Fruit fly (Drosophila melanogaster): ENCODE results near the gene brv1.

brv1 gene

DNA sequence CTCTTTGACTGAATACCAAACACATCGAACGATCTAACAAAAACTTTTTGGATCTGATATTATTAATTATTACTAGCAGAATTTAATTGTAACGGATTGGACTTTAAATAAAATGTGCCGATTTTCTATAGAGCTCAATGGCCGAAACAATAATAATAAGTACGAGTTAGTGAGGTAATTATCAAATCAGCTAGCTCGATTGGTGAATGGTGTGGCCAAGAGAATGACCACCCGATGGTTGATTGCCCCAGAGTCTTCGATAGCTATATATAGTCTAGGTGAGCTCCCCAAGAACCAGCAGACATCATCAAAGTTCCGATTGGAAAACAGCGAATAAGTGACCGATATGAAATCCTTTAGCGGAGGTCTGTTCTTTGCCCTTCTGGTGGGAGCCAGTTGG lies 33.1 kb upstream of the brv1 start, which contains the start of gene Cpr76Bb:
Gene Cpr76Bb (plus strand): TSS at position 301 of the 400 bp plus-strand sequence.
- TF ChIP-seq Dp (GFP tag; optimal IDR thresholded peaks at IDR 0.05) (no peak), Atf-2 (GFP tag; optimal IDR thresholded peaks at IDR 0.05) (no peak), C15 (GFP tag; IDR thresholded peaks at IDR 0.05) (no peak), otp (GFP tag; IDR thresholded peaks at IDR 0.05) (no peak), Nf-YC (tag; optimal IDR thresholded peaks at IDR 0.05) (no peak), Sin3A (optimal IDR thresholded peaks at IDR 0.05) (no peak)

- TF ChIP-seq CG43689 (GFP tag; IDR thresholded peaks at IDR 0.05) (no peak), z (GFP tag; IDR thresholded peaks at IDR 0.05) (no peak), CG15696 (tag; optimal IDR thresholded peaks at IDR 0.05) (no peak), CG17612 (GFP tag; IDR thresholded peaks at IDR 0.05) (no peak), btn (GFP tag; optimal IDR thresholded peaks at IDR 0.05) (no peak), CG1024 (GFP tag; IDR thresholded peaks at IDR 0.05) (no peak), onecut (GFP tag; IDR thresholded peaks at IDR 0.05) (no peak)
These were observed 31.9 kb upstream of the brv1 start, which contains the start of gene Cpr76Ba for dm6 chr3L:19518232-19518631. Gene Cpr76Ba, minus strand, starts transcription at chr3L:19518332.

DNA sequence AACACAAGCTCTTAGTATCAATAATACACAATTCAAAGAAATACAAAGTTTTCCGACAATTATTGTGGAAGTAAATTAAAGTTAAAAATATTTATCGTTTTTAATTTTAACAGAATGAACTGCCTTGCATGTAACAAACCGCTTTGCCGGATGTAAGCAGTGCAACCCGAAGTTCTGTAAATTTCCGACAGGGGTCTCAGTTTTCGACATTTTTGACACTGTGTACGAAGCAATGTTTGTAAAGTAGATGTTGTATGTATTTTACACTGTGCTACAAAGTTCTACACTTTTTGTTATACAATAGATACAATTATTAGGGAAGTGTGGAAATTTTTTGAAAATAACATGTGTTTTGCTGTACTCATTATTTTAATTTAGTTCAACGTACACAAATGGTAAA lies 30.2 kb upstream of the brv1 start:
- TF ChIP-seq CG34422 (GFP tag; IDR thresholded peaks at IDR 0.05): peak; percentile 94
- TF ChIP-seq CG14860 (GFP tag; IDR thresholded peaks at IDR 0.05; ENCODE audit: partially characterized antibody): 0 out of 3 replicates have a peak, but pooled peaks have one; percentile 12
- TF ChIP-seq YL-1 (GFP tag; optimal IDR thresholded peaks at IDR 0.05): peak; percentile 33
- TF ChIP-seq jumu (GFP tag; optimal IDR thresholded peaks at IDR 0.05): peak; percentile 90
- peak; percentile 93 for TF ChIP-seq CG1603 (tag; optimal IDR thresholded peaks at IDR 0.05)
- TF ChIP-seq Asciz (GFP tag; optimal IDR thresholded peaks at IDR 0.05): peak; percentile 74
- peak; percentile 79 for TF ChIP-seq Atf3 (GFP tag; optimal IDR thresholded peaks at IDR 0.05)
- TF ChIP-seq lab (GFP tag; optimal IDR thresholded peaks at IDR 0.05): peak; percentile 93
- TF ChIP-seq CG6254 (GFP tag; optimal IDR thresholded peaks at IDR 0.05): no peak
- TF ChIP-seq emc (GFP tag; optimal IDR thresholded peaks at IDR 0.05): peak; percentile 94
- TF ChIP-seq pnt (GFP tag; optimal IDR thresholded peaks at IDR 0.05): peak; percentile 89
- TF ChIP-seq maf-S (GFP tag; optimal IDR thresholded peaks at IDR 0.05): peak; percentile 92
- TF ChIP-seq aop (GFP tag; IDR thresholded peaks at IDR 0.05): peak; percentile 60; the same call in 1 of the 2 replicates
- TF ChIP-seq Stat92E (GFP tag; optimal IDR thresholded peaks at IDR 0.05): no peak
- peak; percentile 89 for TF ChIP-seq CG9609 (GFP tag; optimal IDR thresholded peaks at IDR 0.05)
- TF ChIP-seq CG11398 (GFP tag; optimal IDR thresholded peaks at IDR 0.05): peak; percentile 50
- TF ChIP-seq CG14667 (GFP tag; IDR thresholded peaks at IDR 0.05): peak; percentile 89
- peak; percentile 78 for TF ChIP-seq CG31441 (GFP tag; IDR thresholded peaks at IDR 0.05)
- peak; percentile 75 for TF ChIP-seq CG15696 (tag; optimal IDR thresholded peaks at IDR 0.05)
- peak; percentile 87 for TF ChIP-seq croc (GFP tag; conservative IDR thresholded peaks at IDR 0.05)
- peak; percentile 72 for TF ChIP-seq CG10959 (GFP tag; IDR thresholded peaks at IDR 0.05)
- TF ChIP-seq Antp (GFP tag; optimal IDR thresholded peaks at IDR 0.05): peak; percentile 94
- TF ChIP-seq sisA (GFP tag; IDR thresholded peaks at IDR 0.05): peak; percentile 91
- TF ChIP-seq fru (optimal IDR thresholded peaks at IDR 0.05): no peak
- TF ChIP-seq Atf6 (GFP tag; IDR thresholded peaks at IDR 0.05): peak; percentile 69
- peak; percentile 70 for TF ChIP-seq Usf (GFP tag; optimal IDR thresholded peaks at IDR 0.05)
- peak; percentile 87 for TF ChIP-seq wdn (GFP tag; IDR thresholded peaks at IDR 0.05)
- peak; percentile 8 for TF ChIP-seq Elba2 (GFP tag; optimal IDR thresholded peaks at IDR 0.05)
- TF ChIP-seq CG7839 (tag; optimal IDR thresholded peaks at IDR 0.05): peak; percentile 88
- TF ChIP-seq CG42726 (GFP tag; IDR thresholded peaks at IDR 0.05; ENCODE audit: partially characterized antibody): peak; percentile 75; the same call in 1 of the 2 replicates
- TF ChIP-seq CG2116 (GFP tag; optimal IDR thresholded peaks at IDR 0.05): peak; percentile 65
- peak; percentile 85 for TF ChIP-seq CG34376 (GFP tag; optimal IDR thresholded peaks at IDR 0.05)
- peak; percentile 93 for TF ChIP-seq sr (GFP tag; IDR thresholded peaks at IDR 0.05)
- peak; percentile 87 for TF ChIP-seq CG4854 (GFP tag; optimal IDR thresholded peaks at IDR 0.05)
- TF ChIP-seq CG12942 (GFP tag; optimal IDR thresholded peaks at IDR 0.05): peak; percentile 73
- TF ChIP-seq Drgx (GFP tag; IDR thresholded peaks at IDR 0.05): peak; percentile 33; the same call in 1 of the 2 replicates
- peak; percentile 79 for TF ChIP-seq dmrt11E (tag; optimal IDR thresholded peaks at IDR 0.05)

Measured in whole organism, embryonic.